Worm (Caenorhabditis elegans): ENCODE results near the gene T24E12.2.

Gene T24E12.2

ce11 chrII:3773130-3773529 is 9.6 kb upstream of the T24E12.2 start, which contains the start of gene T24E12.10:
Gene T24E12.10, minus strand, starts transcription at chrII:3773230.
- no peak for TF ChIP-seq nhr-85 (tag)
- TF ChIP-seq zag-1 (tag; optimal IDR thresholded peaks at IDR 0.05), result no peak
- no peak for TF ChIP-seq xbp-1 (tag; optimal IDR thresholded peaks at IDR 0.05)
- TF ChIP-seq tbx-2 (tag; optimal IDR thresholded peaks at IDR 0.05), result no peak
- TF ChIP-seq efl-1 (optimal IDR thresholded peaks at IDR 0.05), result no peak
- peak in 1 of 2 experiments; percentile 15 for TF ChIP-seq efl-1 (GFP tag; optimal IDR thresholded peaks at IDR 0.05 in 1 of 2)

DNA sequence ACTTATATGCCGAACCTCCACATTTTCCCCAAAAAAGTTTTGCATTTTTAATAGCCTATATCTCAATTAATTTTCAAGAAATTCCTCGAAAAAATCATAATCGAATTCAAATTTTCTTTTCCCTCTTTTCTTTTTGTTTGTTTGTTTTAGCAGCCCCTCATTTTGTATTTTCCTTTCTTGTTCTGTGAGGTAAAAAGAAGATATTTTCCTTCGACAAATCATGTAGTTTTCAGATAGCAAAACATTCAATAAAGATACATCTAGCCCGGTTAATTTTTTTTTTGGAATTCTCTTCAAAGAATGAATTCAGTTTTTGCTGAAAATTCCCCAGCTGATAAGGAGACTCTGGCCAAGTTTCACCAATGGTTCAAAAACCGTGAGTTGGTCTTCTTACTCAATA is 7.0 kb upstream of the T24E12.2 start, which contains the start of gene T24E12.3:
T24E12.3 (plus strand) TSS at position 301 of the 400 bp plus-strand sequence.
- TF ChIP-seq nhr-237 (tag; optimal IDR thresholded peaks at IDR 0.05) (no peak), nhr-20 (tag; optimal IDR thresholded peaks at IDR 0.05) (no peak), nhr-71 (tag; optimal IDR thresholded peaks at IDR 0.05) (no peak), snpc-4 (tag; optimal IDR thresholded peaks at IDR 0.05) (no peak), unc-98 (GFP tag; IDR thresholded peaks at IDR 0.05) (no peak), lin-13 (GFP tag; optimal IDR thresholded peaks at IDR 0.05) (no peak), egl-13 (tag; optimal IDR thresholded peaks at IDR 0.05) (no peak), ces-1 (GFP tag; optimal IDR thresholded peaks at IDR 0.05) (no peak), zip-4 (GFP tag; optimal IDR thresholded peaks at IDR 0.05) (no peak), C34B4.2 (tag; optimal IDR thresholded peaks at IDR 0.05) (no peak)

- TF ChIP-seq fkh-8 (tag; optimal IDR thresholded peaks at IDR 0.05) (peak; percentile 51), nhr-90 (tag; optimal IDR thresholded peaks at IDR 0.05; ENCODE audit: poor library complexity) (no peak), efl-3 (GFP tag; optimal IDR thresholded peaks at IDR 0.05) (no peak), nhr-47 (tag; optimal IDR thresholded peaks at IDR 0.05) (peak; percentile 1), nhr-71 (tag; optimal IDR thresholded peaks at IDR 0.05) (peak; percentile 35), dpl-1 (GFP tag; optimal IDR thresholded peaks at IDR 0.05) (no peak), ceh-8 (GFP tag; optimal IDR thresholded peaks at IDR 0.05) (peak; percentile 79), fkh-10 (GFP tag; optimal IDR thresholded peaks at IDR 0.05) (peak; percentile 36)
Observed at ce11 chrII:3777802-3778201, 4.9 kb upstream of the T24E12.2 start.

DNA sequence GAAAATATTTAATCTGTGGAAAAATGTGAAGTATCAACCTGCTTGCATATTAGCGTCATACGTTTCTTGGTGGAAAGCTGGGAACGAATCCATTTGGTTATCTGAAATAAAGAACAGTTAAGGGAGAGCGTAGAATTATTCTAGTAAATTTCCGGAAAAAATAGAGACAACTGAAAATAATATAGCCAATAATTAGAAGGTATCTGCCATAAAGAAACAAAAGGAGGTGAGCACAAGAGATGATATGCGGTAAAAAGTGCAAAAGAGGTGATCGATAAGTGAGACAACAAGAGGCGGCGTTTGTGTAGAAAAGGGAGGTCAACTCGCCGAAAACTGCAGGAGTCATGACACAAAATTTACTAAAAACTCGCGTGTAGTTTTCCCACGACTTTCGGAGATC is 3.3 kb upstream of the T24E12.2 start, which contains the start of gene T24E12.11:
T24E12.11 (minus strand) TSS at position 101 of the 400 bp plus-strand sequence.
- TF ChIP-seq hlh-17 (GFP tag; optimal IDR thresholded peaks at IDR 0.05; ENCODE audit: borderline replicate concordance) (no peak), ceh-8 (GFP tag; optimal IDR thresholded peaks at IDR 0.05) (no peak), pag-3 (tag; optimal IDR thresholded peaks at IDR 0.05; ENCODE audit: borderline replicate concordance, insufficient read depth) (no peak), sox-4 (tag; optimal IDR thresholded peaks at IDR 0.05) (no peak), blmp-1 (tag; optimal IDR thresholded peaks at IDR 0.05) (no peak), pax-3 (tag; optimal IDR thresholded peaks at IDR 0.05) (no peak), nhr-19 (GFP tag; conservative IDR thresholded peaks at IDR 0.05) (no peak), nhr-47 (tag; optimal IDR thresholded peaks at IDR 0.05) (no peak), dsc-1 (tag; optimal IDR thresholded peaks at IDR 0.05) (no peak), fkh-4 (tag; optimal IDR thresholded peaks at IDR 0.05; ENCODE audit: borderline replicate concordance) (no peak), nhr-12 (tag; optimal IDR thresholded peaks at IDR 0.05) (no peak), jun-1 (tag; optimal IDR thresholded peaks at IDR 0.05) (no peak), mab-9 (GFP tag; IDR thresholded peaks at IDR 0.05) (no peak), nhr-28 (tag; optimal IDR thresholded peaks at IDR 0.05) (no peak), ama-1 (optimal IDR thresholded peaks at IDR 0.05) (no peak)

DNA sequence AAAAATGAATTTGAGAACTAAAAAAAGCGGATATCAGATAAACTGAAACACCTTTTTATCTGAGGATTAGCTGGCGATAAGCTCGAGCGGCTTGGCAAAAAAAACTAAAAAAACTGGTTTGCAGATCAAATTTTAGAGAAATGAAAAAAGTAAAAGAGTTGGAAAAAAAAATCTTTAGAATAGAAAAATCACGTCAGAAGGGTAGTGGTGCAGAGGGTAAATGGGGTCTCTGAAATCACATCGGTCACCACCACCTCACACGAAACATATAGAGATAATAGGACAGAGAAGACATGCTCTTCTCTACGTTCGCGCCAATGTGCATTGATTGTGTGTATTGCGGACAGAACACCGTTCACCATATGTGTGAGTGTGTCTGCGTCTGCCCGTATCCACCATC is 1.5 kb upstream of the T24E12.2 start:
- TF ChIP-seq unc-86 (tag; optimal IDR thresholded peaks at IDR 0.05) (no peak), unc-62 (GFP tag; optimal IDR thresholded peaks at IDR 0.05) (no peak), efl-1 (optimal IDR thresholded peaks at IDR 0.05) (no peak), efl-1 (GFP tag; optimal IDR thresholded peaks at IDR 0.05 in 1 of 2) (peak in 1 of 2 experiments; percentile 67), lin-35 (GFP tag; optimal IDR thresholded peaks at IDR 0.05) (no peak), nhr-90 (tag; optimal IDR thresholded peaks at IDR 0.05; ENCODE audit: poor library complexity) (no peak), swsn-7 (tag; optimal IDR thresholded peaks at IDR 0.05) (no peak), pqm-1 (tag; optimal IDR thresholded peaks at IDR 0.05) (no peak)
